Worm (Caenorhabditis elegans): ENCODE data around the gene M01F1.8.

- TF ChIP-seq cog-1 (tag; optimal IDR thresholded peaks at IDR 0.05) (no peak), ref-1 (GFP tag; conservative IDR thresholded peaks at IDR 0.05) (no peak), flt-1 (GFP tag; IDR thresholded peaks at IDR 0.05) (no peak), tab-1 (GFP tag; IDR thresholded peaks at IDR 0.05) (no peak), med-1 (GFP tag; optimal IDR thresholded peaks at IDR 0.05; ENCODE audit: insufficient read depth) (no peak)
Observed at ce11 chrIII:3467013-3467412, 35.3 kb downstream of the M01F1.8 start.

All from whole organism, midembryonic.